Fruit fly (Drosophila melanogaster) whole organism, embryonic: ENCODE data around the gene Ced-12.
A peak's percentile ranks its signal among the peaks of the same experiment; 100 is the strongest.

Source experiments
- CG10209 ChIP-seq: fragments of 200-800 bp; sonication (Bioruptor generic); optimal IDR thresholded peaks from 3 replicates; lab custom pipeline; 2017; ENCODE audit warnings: missing biosample characterization, mild to moderate bottlenecking, missing genetic modification characterization, missing genetic modification reagents
- CG10462 ChIP-seq: fragments of 200-800 bp; sonication (Bioruptor generic); optimal IDR thresholded peaks from 2 replicates; lab custom pipeline; 2016; ENCODE audit warnings: missing biosample characterization, missing genetic modification characterization
- CG10654 ChIP-seq: fragments of 200-800 bp; sonication (Bioruptor generic); optimal IDR thresholded peaks from 2 replicates; lab custom pipeline; 2016; ENCODE audit warnings: missing biosample characterization, missing genetic modification characterization
- CG11085 ChIP-seq: fragments of 200-800 bp; sonication (Bioruptor generic); IDR thresholded peaks from 2 replicates; pipeline ENCODE4 v1.3.6; 2022; ENCODE audit warnings: missing biosample characterization, missing genetic modification characterization
- CG11504 ChIP-seq: fragments of 200-800 bp; sonication (Bioruptor generic); optimal IDR thresholded peaks from 3 replicates; lab custom pipeline; 2019; ENCODE audit warnings: missing biosample characterization, mild to moderate bottlenecking, missing genetic modification characterization, moderate library complexity
- CG11560 ChIP-seq: fragments of 200-800 bp; sonication (Bioruptor generic); IDR thresholded peaks from 3 replicates; pipeline ENCODE4 v1.3.6; 2022; ENCODE audit warnings: missing biosample characterization, missing genetic modification characterization
- CG11723 ChIP-seq: fragments of 200-800 bp; sonication (Bioruptor generic); optimal IDR thresholded peaks from 2 replicates; lab custom pipeline; 2017; ENCODE audit warnings: missing biosample characterization, mild to moderate bottlenecking, missing genetic modification characterization
- CG13296 ChIP-seq: fragments of 200-800 bp; sonication (Bioruptor generic); optimal IDR thresholded peaks from 3 replicates; lab custom pipeline; 2018; ENCODE audit warnings: missing biosample characterization, mild to moderate bottlenecking, missing genetic modification characterization
- CG17186 ChIP-seq: fragments of 200-800 bp; sonication (Bioruptor generic); optimal IDR thresholded peaks from 3 replicates; lab custom pipeline; 2017; ENCODE audit warnings: missing biosample characterization, missing genetic modification reagents, missing genetic modification characterization
- CG17912 ChIP-seq: fragments of 200-800 bp; sonication (Bioruptor generic); optimal IDR thresholded peaks from 2 replicates; lab custom pipeline; 2018; ENCODE audit warnings: missing biosample characterization, mild to moderate bottlenecking, missing genetic modification characterization
- CG2202 ChIP-seq: fragments of 200-800 bp; sonication (Bioruptor generic); optimal IDR thresholded peaks from 2 replicates; lab custom pipeline; 2018; ENCODE audit warnings: missing biosample characterization, mild to moderate bottlenecking, missing genetic modification characterization
- CG30403 ChIP-seq: fragments of 200-800 bp; sonication (Bioruptor generic); optimal IDR thresholded peaks from 3 replicates; lab custom pipeline; 2016; ENCODE audit warnings: missing biosample characterization, missing genetic modification characterization
- CG4360 ChIP-seq: fragments of 200-800 bp; sonication (Bioruptor generic); IDR thresholded peaks from 2 replicates; pipeline ENCODE4 v1.3.6; 2022; ENCODE audit warnings: missing biosample characterization, missing genetic modification characterization
- CG6175 ChIP-seq: fragments of 200-800 bp; sonication (Bioruptor generic); IDR thresholded peaks from 3 replicates; pipeline ENCODE4 v1.3.6; 2022; ENCODE audit warnings: missing biosample characterization, missing genetic modification characterization
- CG6683 ChIP-seq: fragments of 200-800 bp; sonication (Bioruptor generic); optimal IDR thresholded peaks from 2 replicates; lab custom pipeline; 2017; ENCODE audit warnings: missing biosample characterization, mild to moderate bottlenecking, missing genetic modification characterization, missing genetic modification reagents
- CTCF ChIP-seq: fragments of 200-800 bp; sonication (Bioruptor generic); optimal IDR thresholded peaks from 2 replicates; lab custom pipeline; 2017; ENCODE audit warnings: missing biosample characterization, mild to moderate bottlenecking, missing genetic modification characterization, moderate library complexity
- Dref ChIP-seq: fragments of 200-800 bp; sonication (Bioruptor generic); IDR thresholded peaks from 2 replicates; pipeline ENCODE4 v1.3.6; 2022; ENCODE audit warnings: missing biosample characterization, missing genetic modification characterization
- Hsf ChIP-seq: fragments of 200-800 bp; sonication (Bioruptor generic); optimal IDR thresholded peaks from 3 replicates; lab custom pipeline; 2016; ENCODE audit warnings: missing biosample characterization, missing genetic modification characterization
- Jarid2 ChIP-seq: fragments of 200-800 bp; sonication (Bioruptor generic); optimal IDR thresholded peaks from 3 replicates; lab custom pipeline; 2017; ENCODE audit warnings: mild to moderate bottlenecking, missing biosample characterization, missing genetic modification reagents, missing genetic modification characterization
- Max ChIP-seq: fragments of 200-800 bp; sonication (Bioruptor generic); optimal IDR thresholded peaks from 2 replicates; lab custom pipeline; 2016; ENCODE audit warnings: missing biosample characterization, mild to moderate bottlenecking, missing genetic modification characterization
- Myb ChIP-seq: fragments of 200-800 bp; sonication (Bioruptor generic); optimal IDR thresholded peaks from 2 replicates; lab custom pipeline; 2016; ENCODE audit warnings: missing biosample characterization, missing genetic modification characterization
- Oaz ChIP-seq: fragments of 200-800 bp; sonication (Bioruptor generic); IDR thresholded peaks from 2 replicates; pipeline ENCODE4 v1.3.6; 2022; ENCODE audit warnings: missing biosample characterization, missing genetic modification characterization
- PHDP ChIP-seq: fragments of 200-800 bp; sonication (Bioruptor generic); optimal IDR thresholded peaks from 3 replicates; lab custom pipeline; 2018; ENCODE audit warnings: missing biosample characterization, mild to moderate bottlenecking, missing genetic modification characterization, moderate library complexity
- Rfx ChIP-seq: fragments of 200-800 bp; sonication (Bioruptor generic); IDR thresholded peaks from 2 replicates; pipeline ENCODE4 v1.3.6; 2022; ENCODE audit warnings: missing biosample characterization, missing genetic modification characterization
- Six4 ChIP-seq: fragments of 200-800 bp; sonication (Bioruptor generic); optimal IDR thresholded peaks from 2 replicates; lab custom pipeline; 2016; ENCODE audit warnings: missing biosample characterization, missing genetic modification characterization
- YL-1 ChIP-seq: fragments of 200-800 bp; sonication (Bioruptor generic); optimal IDR thresholded peaks from 3 replicates; lab custom pipeline; 2017; ENCODE audit warnings: missing biosample characterization, mild to moderate bottlenecking, missing genetic modification characterization
- amos ChIP-seq: fragments of 200-800 bp; sonication (Bioruptor generic); IDR thresholded peaks from 2 replicates; pipeline ENCODE4 v1.3.6; 2022; ENCODE audit warnings: missing biosample characterization, missing genetic modification characterization; ENCODE audit not compliant: partially characterized antibody
- ap ChIP-seq: fragments of 200-800 bp; sonication (Bioruptor generic); IDR thresholded peaks from 2 replicates; pipeline ENCODE4 v1.3.6; 2022; ENCODE audit warnings: missing biosample characterization, missing genetic modification characterization
- ase ChIP-seq: fragments of 200-800 bp; sonication (Bioruptor generic); IDR thresholded peaks from 3 replicates; pipeline ENCODE4 v1.3.6; 2022; ENCODE audit warnings: missing biosample characterization, missing genetic modification characterization
- bbx ChIP-seq: fragments of 200-800 bp; sonication (Bioruptor generic); IDR thresholded peaks from 2 replicates; pipeline ENCODE4 v1.3.6; 2022; ENCODE audit warnings: missing biosample characterization, missing genetic modification characterization; ENCODE audit not compliant: partially characterized antibody
- bigmax ChIP-seq: fragments of 200-800 bp; sonication (Bioruptor generic); optimal IDR thresholded peaks from 2 replicates; lab custom pipeline; 2018; ENCODE audit warnings: missing biosample characterization, mild to moderate bottlenecking, missing genetic modification characterization
- cad ChIP-seq: fragments of >200 bp; optimal IDR thresholded peaks from 2 replicates; lab custom pipeline; 2017; ENCODE audit warnings: missing biosample characterization, missing genetic modification characterization
- chif ChIP-seq, 2 experiments: fragments of 200-800 bp; sonication (Bioruptor generic); optimal IDR thresholded peaks; 3 replicates each; lab custom pipeline; 2016; ENCODE audit warnings: missing biosample characterization in 2 of 2, missing genetic modification characterization in 2 of 2
- crc ChIP-seq: fragments of 200-800 bp; sonication (Bioruptor generic); optimal IDR thresholded peaks from 2 replicates; lab custom pipeline; 2016; ENCODE audit warnings: missing biosample characterization, missing genetic modification characterization
- dan ChIP-seq: fragments of 200-800 bp; sonication (Bioruptor generic); IDR thresholded peaks from 2 replicates; pipeline ENCODE4 v1.3.6; 2022; ENCODE audit warnings: missing biosample characterization, missing genetic modification characterization
- dati ChIP-seq: fragments of 200-800 bp; sonication (Bioruptor generic); IDR thresholded peaks from 2 replicates; pipeline ENCODE4 v1.3.6; 2022; ENCODE audit warnings: missing biosample characterization, missing genetic modification characterization
- dmrt11E ChIP-seq: fragments of 200-800 bp; sonication (Bioruptor generic); optimal IDR thresholded peaks from 3 replicates; lab custom pipeline; 2018; ENCODE audit warnings: missing biosample characterization, mild to moderate bottlenecking, missing genetic modification characterization, moderate library complexity
- dpn ChIP-seq, 2 experiments: fragments of 200-800 bp; sonication (Bioruptor generic); optimal IDR thresholded peaks; 3 replicates each; lab custom pipeline; 2016; ENCODE audit warnings: missing biosample characterization in 2 of 2, missing genetic modification characterization in 2 of 2
- en ChIP-seq: fragments of 200-800 bp; sonication (Bioruptor generic); optimal IDR thresholded peaks from 2 replicates; lab custom pipeline; 2016; ENCODE audit warnings: missing biosample characterization, missing genetic modification characterization
- ewg ChIP-seq: fragments of 200-800 bp; sonication (Bioruptor generic); optimal IDR thresholded peaks from 3 replicates; lab custom pipeline; 2017; ENCODE audit warnings: mild to moderate bottlenecking, missing biosample characterization, missing genetic modification reagents, missing genetic modification characterization
- gce ChIP-seq: fragments of 200-800 bp; sonication (Bioruptor generic); IDR thresholded peaks from 3 replicates; pipeline ENCODE4 v1.3.6; 2022; ENCODE audit warnings: missing biosample characterization, missing genetic modification characterization
- ind ChIP-seq: fragments of 200-800 bp; sonication (Bioruptor generic); optimal IDR thresholded peaks from 3 replicates; lab custom pipeline; 2016; ENCODE audit warnings: missing biosample characterization, missing genetic modification characterization
- jigr1 ChIP-seq: fragments of 200-800 bp; sonication (Bioruptor generic); IDR thresholded peaks from 3 replicates; pipeline ENCODE4 v1.3.6; 2022; ENCODE audit warnings: missing biosample characterization, missing genetic modification characterization
- p53 ChIP-seq: fragments of 200-800 bp; sonication (Bioruptor generic); optimal IDR thresholded peaks from 2 replicates; lab custom pipeline; 2016; ENCODE audit warnings: missing biosample characterization, missing genetic modification characterization
- pum ChIP-seq: fragments of 200-800 bp; sonication (Bioruptor generic); optimal IDR thresholded peaks from 2 replicates; lab custom pipeline; 2016; ENCODE audit warnings: missing biosample characterization, missing genetic modification characterization
- ranshi ChIP-seq: fragments of 200-800 bp; sonication (Bioruptor generic); IDR thresholded peaks from 2 replicates; pipeline ENCODE4 v1.3.6; 2022; ENCODE audit warnings: missing biosample characterization, missing genetic modification characterization
- rib ChIP-seq: fragments of 200-800 bp; sonication (Bioruptor generic); IDR thresholded peaks from 2 replicates; pipeline ENCODE4 v1.3.6; 2022; ENCODE audit warnings: missing biosample characterization, missing genetic modification characterization
- tll ChIP-seq, 2 experiments: fragments of 200-800 bp in 1 of 2; fragments of >200 bp in 1 of 2; sonication (Bioruptor generic) in 1 of 2; optimal IDR thresholded peaks; 2 replicates each; lab custom pipeline; 2017 to 2019; ENCODE audit warnings: missing biosample characterization in 2 of 2, missing genetic modification characterization in 2 of 2, mild to moderate bottlenecking in 1 of 2, moderate library complexity in 1 of 2

The Ced-12 gene

dm6 chr2L:12103231-12104210 is 5.9 kb downstream of the Ced-12 start, which contains the start of the genes Patsas and ThrRS (continued):
- TF ChIP-seq ewg (peak; percentile 73), dati (GFP tag; lab: Robert Waterston, UW) (no peak), CG17912 (GFP tag; lab: Kevin White, UChicago) (peak; percentile 31), cad (GFP tag; lab: Kevin White, UChicago) (no peak), bigmax (GFP tag; lab: Kevin White, UChicago) (no peak), pum (peak; percentile 67), CG4360 (GFP tag; lab: Robert Waterston, UW) (peak; percentile 90), dan (GFP tag; lab: Robert Waterston, UW) (peak; percentile 53; the same call in 1 of the 2 replicates), bbx (GFP tag; lab: Robert Waterston, UW) (no peak), CTCF (GFP tag; lab: Kevin White, UChicago) (peak; percentile 17), CG13296 (peak; percentile 78), Hsf (GFP tag; lab: Kevin White, UChicago) (peak; percentile 88), CG10462 (GFP tag; lab: Kevin White, UChicago) (peak; percentile 73), ranshi (GFP tag; lab: Robert Waterston, UW) (peak; percentile 86), Jarid2 (GFP tag; lab: Kevin White, UChicago) (peak; percentile 43), jigr1 (GFP tag; lab: Robert Waterston, UW) (peak; percentile 80), en (GFP tag; lab: Kevin White, UChicago) (peak; percentile 48), tll (GFP tag; optimal IDR thresholded peaks at IDR 0.05; lab: Kevin White, UChicago) (no peak), CG6683 (GFP tag; lab: Kevin White, UChicago) (peak; percentile 47), CG17186 (GFP tag; lab: Kevin White, UChicago) (no peak), p53 (GFP tag; lab: Kevin White, UChicago) (peak; percentile 42), dpn (GFP tag; optimal IDR thresholded peaks at IDR 0.05; lab: Kevin White, UChicago) (peak; percentile 71 to 90), CG6175 (no peak; the same call in 2 of the 3 replicates), ase (GFP tag; lab: Robert Waterston, UW) (peak; percentile 71; the same call in 2 of the 3 replicates), CG11504 (peak; percentile 89), chif (GFP tag; optimal IDR thresholded peaks at IDR 0.05; lab: Kevin White, UChicago) (peak; percentile 45 to 77), Dref (GFP tag; lab: Robert Waterston, UW) (peak; percentile 33; the same call in 1 of the 2 replicates), CG10654 (GFP tag; lab: Kevin White, UChicago) (peak; percentile 82), Six4 (GFP tag; lab: Kevin White, UChicago) (peak; percentile 73), YL-1 (peak; percentile 65), CG11560 (tag; lab: Robert Waterston, UW) (0 out of 3 replicates have a peak, but pooled peaks have one; percentile 51), PHDP (tag; lab: Kevin White, UChicago) (peak; percentile 87), CG30403 (GFP tag; lab: Kevin White, UChicago) (peak; percentile 92), Rfx (peak; percentile 87), ind (GFP tag; lab: Kevin White, UChicago) (peak; percentile 82), CG11085 (GFP tag; lab: Robert Waterston, UW) (peak; percentile 75), CG11723 (GFP tag; lab: Kevin White, UChicago) (peak; percentile 63), amos (0 out of 2 replicates have a peak, but pooled peaks have one; percentile 15), CG2202 (peak; percentile 49), crc (GFP tag; lab: Kevin White, UChicago) (peak; percentile 43), ap (GFP tag; lab: Robert Waterston, UW) (peak; percentile 76), rib (GFP tag; lab: Robert Waterston, UW) (peak; percentile 55; the same call in 1 of the 2 replicates), dmrt11E (tag; lab: Kevin White, UChicago) (peak; percentile 85), Myb (peak; percentile 66), Oaz (GFP tag; lab: Robert Waterston, UW) (peak; percentile 65; the same call in 1 of the 2 replicates), Max (peak; percentile 82), gce (GFP tag; lab: Robert Waterston, UW) (peak; percentile 54; the same call in 2 of the 3 replicates), CG10209 (peak; percentile 86)
